Worm (Caenorhabditis elegans) whole organism, L2 larva: Measurements from ENCODE around the gene T19D12.5.

ENCODE experiments used
- aly-2 ChIP-seq: fragments of 150-350 bp; optimal IDR thresholded peaks from 2 replicates; lab custom pipeline; 2014; ENCODE audit warnings: missing biosample characterization, missing genetic modification characterization
- ceh-82 ChIP-seq: fragments of 150-350 bp; optimal IDR thresholded peaks from 2 replicates; lab custom pipeline; 2014; ENCODE audit warnings: missing biosample characterization, missing genetic modification characterization

DNA sequence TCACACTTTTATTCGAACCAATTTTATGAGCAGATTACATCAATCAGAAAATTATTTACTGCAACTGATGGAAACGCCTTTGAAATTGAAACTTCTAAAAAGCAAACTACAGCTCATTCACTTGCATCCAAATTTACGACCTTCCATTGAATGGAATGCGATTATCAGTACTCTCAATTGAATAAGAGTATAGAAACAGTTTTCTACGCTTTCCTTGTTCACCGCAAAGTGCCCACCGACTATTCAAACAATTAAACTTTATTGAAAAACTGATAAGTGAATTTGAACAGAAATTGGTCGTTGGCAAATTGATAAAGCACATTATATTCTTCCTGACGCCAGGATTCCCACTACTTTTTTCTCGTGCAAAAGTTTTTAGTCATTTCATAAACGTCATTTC is 29.9 kb upstream of the T19D12.5 start:
- TF ChIP-seq ceh-82 (tag; lab: Kevin White, UChicago) (no peak), aly-2 (tag; lab: Kevin White, UChicago) (no peak)
